Fruit fly (Drosophila melanogaster): Measurements from ENCODE around the gene CG12499.
A peak's percentile ranks its signal among the peaks of the same experiment; 100 is the strongest.

Gene CG12499

dm6 chr3R:22455335-22455985 lies 9.1 kb upstream of the CG12499 start:
- TF ChIP-seq Med (GFP tag) (peak; percentile 36), sna (GFP tag; IDR thresholded peaks at IDR 0.05; ENCODE audit: partially characterized antibody) (no peak), hkb (optimal IDR thresholded peaks at IDR 0.05) (no peak), hkb (GFP tag; IDR thresholded peaks at IDR 0.05) (0 out of 2 replicates have a peak, but pooled peaks have one; percentile 16), p53 (GFP tag; optimal IDR thresholded peaks at IDR 0.05) (no peak), CG7839 (tag; optimal IDR thresholded peaks at IDR 0.05) (peak; percentile 37), wor (GFP tag; IDR thresholded peaks at IDR 0.05) (no peak), CkIIα-i1 (GFP tag; IDR thresholded peaks at IDR 0.05) (no peak), usp (GFP tag; optimal IDR thresholded peaks at IDR 0.05) (no peak), CG3163 (GFP tag; optimal IDR thresholded peaks at IDR 0.05) (no peak), Xrp1 (GFP tag; IDR thresholded peaks at IDR 0.05) (no peak), Pdp1 (GFP tag; optimal IDR thresholded peaks at IDR 0.05) (peak in 1 of 2 experiments; percentile 3), Awh (GFP tag; IDR thresholded peaks at IDR 0.05) (no peak), nom (GFP tag; optimal IDR thresholded peaks at IDR 0.05) (no peak), nmo (GFP tag; optimal IDR thresholded peaks at IDR 0.05) (peak; percentile 20), Chrac-16 (GFP tag; optimal IDR thresholded peaks at IDR 0.05) (peak; percentile 2), CG13624 (GFP tag; optimal IDR thresholded peaks at IDR 0.05) (no peak), odd (GFP tag; optimal IDR thresholded peaks at IDR 0.05) (no peak), Taf1 (GFP tag; IDR thresholded peaks at IDR 0.05) (no peak), yki (optimal IDR thresholded peaks at IDR 0.05) (no peak), CG16863 (GFP tag; optimal IDR thresholded peaks at IDR 0.05) (no peak), seq (GFP tag; IDR thresholded peaks at IDR 0.05) (no peak), sima (GFP tag; optimal IDR thresholded peaks at IDR 0.05) (no peak), Hmr (GFP tag; optimal IDR thresholded peaks at IDR 0.05) (no peak), vvl (GFP tag; IDR thresholded peaks at IDR 0.05) (no peak), Fer2 (tag; optimal IDR thresholded peaks at IDR 0.05) (no peak), HmgD (GFP tag; optimal IDR thresholded peaks at IDR 0.05) (no peak), CG2875 (GFP tag; optimal IDR thresholded peaks at IDR 0.05) (no peak), HmgZ (tag; optimal IDR thresholded peaks at IDR 0.05) (no peak), CG17829 (tag; optimal IDR thresholded peaks at IDR 0.05) (no peak), Rx (GFP tag; IDR thresholded peaks at IDR 0.05) (no peak), Nf-YA (GFP tag; IDR thresholded peaks at IDR 0.05) (no peak), CG1603 (tag; optimal IDR thresholded peaks at IDR 0.05) (no peak), gcm2 (GFP tag; optimal IDR thresholded peaks at IDR 0.05) (no peak), emc (GFP tag; optimal IDR thresholded peaks at IDR 0.05) (no peak), ranshi (GFP tag; IDR thresholded peaks at IDR 0.05) (no peak), Six4 (GFP tag; optimal IDR thresholded peaks at IDR 0.05) (no peak), CG32532 (GFP tag; IDR thresholded peaks at IDR 0.05) (no peak), CG31224 (GFP tag; IDR thresholded peaks at IDR 0.05) (no peak), CG17612 (GFP tag; IDR thresholded peaks at IDR 0.05) (no peak), CG2678 (tag; optimal IDR thresholded peaks at IDR 0.05) (peak; percentile 33), CG2712 (tag; optimal IDR thresholded peaks at IDR 0.05) (peak; percentile 4), kay (GFP tag; optimal IDR thresholded peaks at IDR 0.05) (no peak), Sry-δ (GFP tag; optimal IDR thresholded peaks at IDR 0.05) (no peak), ara (GFP tag; IDR thresholded peaks at IDR 0.05) (0 out of 2 replicates have a peak, but pooled peaks have one; percentile 23), CG12744 (GFP tag; optimal IDR thresholded peaks at IDR 0.05) (no peak), Xbp1 (GFP tag; optimal IDR thresholded peaks at IDR 0.05) (no peak), CG15514 (GFP tag; optimal IDR thresholded peaks at IDR 0.05) (peak; percentile 24), row (GFP tag; IDR thresholded peaks at IDR 0.05) (peak; percentile 30; the same call in 2 of the 3 replicates), trh (GFP tag; optimal IDR thresholded peaks at IDR 0.05) (no peak), en (GFP tag; optimal IDR thresholded peaks at IDR 0.05) (no peak), CG14441 (GFP tag; IDR thresholded peaks at IDR 0.05) (peak; percentile 15; the same call in 1 of the 2 replicates)
